Worm (Caenorhabditis elegans): ENCODE data around the gene F56C3.7.

ce11 chrX:1372464-1372863, 1.9 kb upstream of the F56C3.7 start:
- no peak for TF ChIP-seq cnd-1 (tag; optimal IDR thresholded peaks at IDR 0.05)
- TF ChIP-seq nhr-28 (tag; optimal IDR thresholded peaks at IDR 0.05), result no peak
- TF ChIP-seq pha-4 (tag; optimal IDR thresholded peaks at IDR 0.05), result no peak
- TF ChIP-seq ces-1 (GFP tag; optimal IDR thresholded peaks at IDR 0.05), result no peak
